Fruit fly (Drosophila melanogaster) whole organism, embryonic: ENCODE data around the gene ABCB7.

Source experiments
- CG10462 ChIP-seq: fragments of 200-800 bp; sonication (Bioruptor generic); optimal IDR thresholded peaks from 2 replicates; lab custom pipeline; 2016; ENCODE audit warnings: missing biosample characterization, missing genetic modification characterization
- CG11456 ChIP-seq: fragments of 200-800 bp; sonication (Bioruptor generic); IDR thresholded peaks from 3 replicates; pipeline ENCODE4 v1.3.6; 2022; ENCODE audit warnings: missing biosample characterization, missing genetic modification characterization
- CG11560 ChIP-seq: fragments of 200-800 bp; sonication (Bioruptor generic); IDR thresholded peaks from 3 replicates; pipeline ENCODE4 v1.3.6; 2022; ENCODE audit warnings: missing biosample characterization, missing genetic modification characterization
- CG12391 ChIP-seq: fragments of 200-800 bp; sonication (Bioruptor generic); optimal IDR thresholded peaks from 3 replicates; lab custom pipeline; 2018; ENCODE audit warnings: missing biosample characterization, mild to moderate bottlenecking, missing genetic modification characterization, moderate library complexity
- CG13287 ChIP-seq: fragments of 200-800 bp; sonication (Bioruptor generic); IDR thresholded peaks from 2 replicates; pipeline ENCODE4 v1.3.6; 2022; ENCODE audit warnings: missing biosample characterization, missing genetic modification characterization; ENCODE audit not compliant: partially characterized antibody
- CG14014 ChIP-seq: fragments of 200-800 bp; sonication (Bioruptor generic); IDR thresholded peaks from 2 replicates; pipeline ENCODE4 v1.3.6; 2022; ENCODE audit warnings: missing biosample characterization, missing genetic modification characterization
- CG15601 ChIP-seq: fragments of 200-800 bp; sonication (Bioruptor generic); optimal IDR thresholded peaks from 3 replicates; lab custom pipeline; 2019; ENCODE audit warnings: missing biosample characterization, mild to moderate bottlenecking, missing genetic modification characterization, moderate library complexity
- CG17359 ChIP-seq: fragments of 200-800 bp; sonication (Bioruptor generic); optimal IDR thresholded peaks from 3 replicates; lab custom pipeline; 2018; ENCODE audit warnings: missing biosample characterization, mild to moderate bottlenecking, missing genetic modification characterization, moderate library complexity
- CG17912 ChIP-seq: fragments of 200-800 bp; sonication (Bioruptor generic); optimal IDR thresholded peaks from 2 replicates; lab custom pipeline; 2018; ENCODE audit warnings: missing biosample characterization, mild to moderate bottlenecking, missing genetic modification characterization
- CG4854 ChIP-seq: fragments of 200-800 bp; sonication (Bioruptor generic); optimal IDR thresholded peaks from 2 replicates; lab custom pipeline; 2016; ENCODE audit warnings: missing biosample characterization, missing genetic modification characterization, inconsistent platforms
- CG6689 ChIP-seq: fragments of 200-800 bp; sonication (Bioruptor generic); IDR thresholded peaks from 2 replicates; pipeline ENCODE4 v1.3.6; 2022; ENCODE audit warnings: missing biosample characterization, missing genetic modification characterization
- CG6765 ChIP-seq: fragments of 200-800 bp; sonication (Bioruptor generic); optimal IDR thresholded peaks from 3 replicates; lab custom pipeline; 2017; ENCODE audit warnings: missing biosample characterization, mild to moderate bottlenecking, missing genetic modification characterization
- CG7987 ChIP-seq: fragments of 200-800 bp; sonication (Bioruptor generic); optimal IDR thresholded peaks from 2 replicates; lab custom pipeline; 2018; ENCODE audit warnings: missing biosample characterization, mild to moderate bottlenecking, missing genetic modification characterization, moderate library complexity
- CG8478 ChIP-seq: fragments of >200 bp; optimal IDR thresholded peaks from 2 replicates; lab custom pipeline; 2018
- CG9727 ChIP-seq: fragments of 200-800 bp; sonication (Bioruptor generic); optimal IDR thresholded peaks from 3 replicates; lab custom pipeline; 2017; ENCODE audit warnings: missing biosample characterization, mild to moderate bottlenecking, missing genetic modification characterization
- Dip3 ChIP-seq: fragments of 200-800 bp; sonication (Bioruptor generic); optimal IDR thresholded peaks from 3 replicates; lab custom pipeline; 2016; ENCODE audit warnings: missing biosample characterization, missing genetic modification characterization
- Doc3 ChIP-seq: fragments of 200-800 bp; sonication (Bioruptor generic); IDR thresholded peaks from 3 replicates; pipeline ENCODE4 v1.3.6; 2022; ENCODE audit warnings: missing biosample characterization, missing genetic modification characterization; ENCODE audit not compliant: partially characterized antibody
- E2f1 ChIP-seq: fragments of 200-800 bp; sonication (Bioruptor generic); IDR thresholded peaks from 2 replicates; pipeline ENCODE4 v1.3.6; 2022; ENCODE audit warnings: missing biosample characterization, missing genetic modification characterization
- HLH54F ChIP-seq: fragments of 200-800 bp; sonication (Bioruptor generic); optimal IDR thresholded peaks from 3 replicates; lab custom pipeline; 2016; ENCODE audit warnings: missing biosample characterization, missing genetic modification characterization
- Hr78 ChIP-seq, 2 experiments: fragments of 200-800 bp in 1 of 2; fragments of >200 bp in 1 of 2; sonication (Bioruptor generic) in 1 of 2; optimal IDR thresholded peaks; 2 replicates each; lab custom pipeline; 2017 to 2019; ENCODE audit warnings: missing biosample characterization in 2 of 2, missing genetic modification characterization in 2 of 2, mild to moderate bottlenecking in 1 of 2, moderate library complexity in 1 of 2
- Lim3 ChIP-seq: fragments of 200-800 bp; sonication (Bioruptor generic); IDR thresholded peaks from 2 replicates; pipeline ENCODE4 v1.3.6; 2022; ENCODE audit warnings: missing biosample characterization, missing genetic modification characterization
- Mad ChIP-seq: fragments of 200-800 bp; sonication (Bioruptor generic); optimal IDR thresholded peaks from 2 replicates; lab custom pipeline; 2016; ENCODE audit warnings: missing biosample characterization, missing genetic modification characterization
- Med ChIP-seq: fragments of 200-800 bp; sonication (Bioruptor generic); peaks from one replicate; lab custom pipeline; 2016; ENCODE audit warnings: missing biosample characterization, missing genetic modification characterization, mild to moderate bottlenecking, inconsistent platforms, moderate library complexity
- Nf-YA ChIP-seq: fragments of 200-800 bp; sonication (Bioruptor generic); IDR thresholded peaks from 2 replicates; pipeline ENCODE4 v1.3.6; 2022; ENCODE audit warnings: missing biosample characterization, missing genetic modification characterization
- Ptx1 ChIP-seq: fragments of 200-800 bp; sonication (Bioruptor generic); IDR thresholded peaks from 2 replicates; pipeline ENCODE4 v1.3.6; 2022; ENCODE audit warnings: missing biosample characterization, missing genetic modification characterization
- Sin3A ChIP-seq: fragments of >200 bp; optimal IDR thresholded peaks from 2 replicates; lab custom pipeline; 2018
- Sry-δ ChIP-seq: fragments of 200-800 bp; sonication (Bioruptor generic); optimal IDR thresholded peaks from 2 replicates; lab custom pipeline; 2016; ENCODE audit warnings: missing biosample characterization, missing genetic modification characterization
- Vsx1 ChIP-seq: fragments of 200-800 bp; sonication (Bioruptor generic); optimal IDR thresholded peaks from 2 replicates; lab custom pipeline; 2017; ENCODE audit warnings: missing biosample characterization, mild to moderate bottlenecking, missing genetic modification characterization, missing genetic modification reagents
- Xbp1 ChIP-seq: fragments of 200-800 bp; sonication (Bioruptor generic); optimal IDR thresholded peaks from 3 replicates; lab custom pipeline; 2016; ENCODE audit warnings: missing biosample characterization, mild to moderate bottlenecking, missing genetic modification characterization
- ato ChIP-seq: fragments of 200-800 bp; sonication (Bioruptor generic); IDR thresholded peaks from 2 replicates; pipeline ENCODE4 v1.3.6; 2022; ENCODE audit warnings: missing biosample characterization, missing genetic modification characterization; ENCODE audit not compliant: partially characterized antibody
- bsh ChIP-seq, 2 experiments: fragments of 200-800 bp; sonication (Bioruptor generic); optimal IDR thresholded peaks; 2 replicates each; lab custom pipeline; 2017 to 2018; ENCODE audit warnings: mild to moderate bottlenecking in 2 of 2, missing biosample characterization in 2 of 2, missing genetic modification characterization in 2 of 2, moderate library complexity in 1 of 2
- chn ChIP-seq: fragments of 200-800 bp; sonication (Bioruptor generic); optimal IDR thresholded peaks from 2 replicates; lab custom pipeline; 2016; ENCODE audit warnings: missing biosample characterization, missing genetic modification characterization
- ci ChIP-seq: fragments of 200-800 bp; sonication (Bioruptor generic); IDR thresholded peaks from 3 replicates; pipeline ENCODE4 v1.3.6; 2022; ENCODE audit warnings: missing biosample characterization, missing genetic modification characterization
- dan ChIP-seq: fragments of 200-800 bp; sonication (Bioruptor generic); IDR thresholded peaks from 2 replicates; pipeline ENCODE4 v1.3.6; 2022; ENCODE audit warnings: missing biosample characterization, missing genetic modification characterization
- dm ChIP-seq: fragments of 200-800 bp; sonication (Bioruptor generic); optimal IDR thresholded peaks from 3 replicates; lab custom pipeline; 2016; ENCODE audit warnings: missing biosample characterization, missing genetic modification characterization
- emc ChIP-seq: fragments of 200-800 bp; sonication (Bioruptor generic); optimal IDR thresholded peaks from 2 replicates; lab custom pipeline; 2016; ENCODE audit warnings: missing biosample characterization, missing genetic modification characterization
- ham ChIP-seq: fragments of 200-800 bp; sonication (Bioruptor generic); IDR thresholded peaks from 2 replicates; pipeline ENCODE4 v1.3.6; 2022; ENCODE audit warnings: missing biosample characterization, missing genetic modification characterization
- jigr1 ChIP-seq: fragments of 200-800 bp; sonication (Bioruptor generic); IDR thresholded peaks from 3 replicates; pipeline ENCODE4 v1.3.6; 2022; ENCODE audit warnings: missing biosample characterization, missing genetic modification characterization
- lov ChIP-seq, 2 experiments: fragments of 200-800 bp in 1 of 2; fragments of >200 bp in 1 of 2; sonication (Bioruptor generic) in 1 of 2; IDR thresholded peaks in 1 of 2; optimal IDR thresholded peaks in 1 of 2; 2 replicates in 1 of 2; 3 replicates in 1 of 2; pipeline versions ENCODE4 v1.3.6 to Lab custom; 2017 to 2022; ENCODE audit warnings: missing biosample characterization in 1 of 2, missing genetic modification characterization in 1 of 2
- p53 ChIP-seq: fragments of 200-800 bp; sonication (Bioruptor generic); optimal IDR thresholded peaks from 2 replicates; lab custom pipeline; 2016; ENCODE audit warnings: missing biosample characterization, missing genetic modification characterization
- sima ChIP-seq: fragments of 200-800 bp; sonication (Bioruptor generic); optimal IDR thresholded peaks from 2 replicates; lab custom pipeline; 2016; ENCODE audit warnings: missing biosample characterization, missing genetic modification characterization
- slbo ChIP-seq: fragments of 200-800 bp; sonication (Bioruptor generic); IDR thresholded peaks from 2 replicates; pipeline ENCODE4 v1.3.6; 2022; ENCODE audit warnings: missing biosample characterization, missing genetic modification characterization
- slou ChIP-seq: fragments of 200-800 bp; sonication (Bioruptor generic); optimal IDR thresholded peaks from 3 replicates; lab custom pipeline; 2016; ENCODE audit warnings: missing biosample characterization, missing genetic modification characterization
- sug ChIP-seq: fragments of 200-800 bp; optimal IDR thresholded peaks from 2 replicates; lab custom pipeline; 2019; ENCODE audit warnings: missing biosample characterization, mild to moderate bottlenecking, missing genetic modification characterization, moderate library complexity
- tin ChIP-seq: fragments of 200-800 bp; sonication (Bioruptor generic); optimal IDR thresholded peaks from 3 replicates; lab custom pipeline; 2016; ENCODE audit warnings: missing biosample characterization, missing genetic modification characterization
- tio ChIP-seq: fragments of 200-800 bp; sonication (Bioruptor generic); optimal IDR thresholded peaks from 2 replicates; lab custom pipeline; 2017; ENCODE audit warnings: missing biosample characterization, missing genetic modification characterization, inconsistent platforms
- ttk ChIP-seq: fragments of 200-800 bp; sonication (Bioruptor generic); IDR thresholded peaks from 2 replicates; pipeline ENCODE4 v2.1.2; 2022; ENCODE audit warnings: missing biosample characterization, missing genetic modification characterization
- tup ChIP-seq: fragments of 200-800 bp; sonication (Bioruptor generic); optimal IDR thresholded peaks from 2 replicates; lab custom pipeline; 2016; ENCODE audit warnings: missing biosample characterization, mild to moderate bottlenecking, missing genetic modification characterization, moderate library complexity
- tx ChIP-seq: fragments of 200-800 bp; sonication (Bioruptor generic); optimal IDR thresholded peaks from 2 replicates; lab custom pipeline; 2016; ENCODE audit warnings: missing biosample characterization, missing genetic modification characterization

The ABCB7 gene

DNA sequence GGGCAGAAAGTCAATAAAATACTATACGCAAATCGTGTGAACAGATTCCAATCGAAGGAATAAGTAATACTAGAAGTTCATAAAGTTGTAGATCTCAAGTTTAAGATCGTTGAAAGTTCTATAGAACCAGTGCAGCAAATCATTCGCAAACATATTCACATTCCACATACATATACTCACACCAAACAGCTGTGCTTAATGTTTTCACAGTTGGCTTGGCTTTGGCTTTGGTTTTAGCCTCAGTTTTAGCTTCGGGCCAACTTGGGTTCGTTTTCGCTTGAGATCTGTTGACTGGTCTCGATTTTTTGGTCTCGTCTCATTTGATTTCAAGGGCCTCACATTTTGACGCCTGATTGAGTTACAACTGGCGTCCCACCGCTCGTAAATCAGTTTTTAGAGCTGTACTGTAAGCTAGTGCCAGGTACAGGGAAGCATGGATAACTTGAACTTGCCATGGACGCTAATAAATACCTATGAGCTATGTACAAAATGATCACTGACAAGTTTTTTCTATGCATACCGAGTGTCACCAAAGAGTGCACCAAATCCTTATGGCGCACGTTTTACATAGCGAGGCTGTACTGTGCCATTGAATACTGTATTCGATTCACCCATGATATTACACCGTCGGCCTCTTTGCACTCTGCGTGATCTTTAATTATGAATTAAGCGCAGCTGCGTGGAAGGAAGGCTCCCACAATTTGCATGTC lies 30.9 kb upstream of the ABCB7 start (continued):
- TF ChIP-seq lov (optimal IDR thresholded peaks at IDR 0.05; lab: Kevin White, UChicago): no peak
- TF ChIP-seq lov (GFP tag; IDR thresholded peaks at IDR 0.05; lab: Robert Waterston, UW): peak; percentile 78; the same call in 2 of the 3 replicates
- TF ChIP-seq ci: peak; percentile 83
- TF ChIP-seq Doc3 (GFP tag; lab: Robert Waterston, UW): 0 out of 3 replicates have a peak, but pooled peaks have one; percentile 26
- TF ChIP-seq p53 (GFP tag; lab: Kevin White, UChicago): no peak
- peak; percentile 60 for TF ChIP-seq Mad (GFP tag; lab: Kevin White, UChicago)
- peak; percentile 76 for TF ChIP-seq Dip3 (GFP tag; lab: Kevin White, UChicago)
- no peak for TF ChIP-seq CG8478 (lab: Kevin White, UChicago)
- TF ChIP-seq Med (GFP tag; lab: Kevin White, UChicago): peak; percentile 99
- TF ChIP-seq CG6689 (GFP tag; lab: Robert Waterston, UW): peak; percentile 87
- peak; percentile 90 for TF ChIP-seq tin (GFP tag; lab: Kevin White, UChicago)
- TF ChIP-seq ham (GFP tag; lab: Robert Waterston, UW): peak; percentile 57; the same call in 1 of the 2 replicates
- TF ChIP-seq emc (GFP tag; lab: Kevin White, UChicago): peak; percentile 65
- peak; percentile 64 for TF ChIP-seq slou
- TF ChIP-seq Sry-δ (GFP tag; lab: Kevin White, UChicago): peak; percentile 48
- TF ChIP-seq CG13287 (GFP tag; lab: Robert Waterston, UW): no peak
- peak; percentile 69 for TF ChIP-seq CG9727 (GFP tag; lab: Kevin White, UChicago)
- TF ChIP-seq chn (GFP tag; lab: Kevin White, UChicago): peak; percentile 56
- TF ChIP-seq CG15601 (tag; lab: Kevin White, UChicago): peak; percentile 12
- peak; percentile 47 for TF ChIP-seq CG7987 (GFP tag; lab: Kevin White, UChicago)
- peak; percentile 64 for TF ChIP-seq dan (GFP tag; lab: Robert Waterston, UW)
- TF ChIP-seq Lim3 (GFP tag; lab: Robert Waterston, UW): peak; percentile 48; the same call in 1 of the 2 replicates
- TF ChIP-seq HLH54F (GFP tag; lab: Kevin White, UChicago): peak; percentile 80
- TF ChIP-seq Sin3A (lab: Kevin White, UChicago): no peak
- peak; percentile 86 for TF ChIP-seq CG17359 (tag; lab: Kevin White, UChicago)
- TF ChIP-seq tup (GFP tag; lab: Kevin White, UChicago): peak; percentile 44
- TF ChIP-seq CG12391 (tag; lab: Kevin White, UChicago): peak; percentile 62
- no peak for TF ChIP-seq ato (GFP tag; lab: Robert Waterston, UW)
- TF ChIP-seq CG11456 (GFP tag; lab: Robert Waterston, UW): peak; percentile 91
- peak; percentile 60 for TF ChIP-seq sima (GFP tag; lab: Kevin White, UChicago)
- peak; percentile 77 for TF ChIP-seq tx
- TF ChIP-seq dm: peak; percentile 34
- TF ChIP-seq CG11560 (tag; lab: Robert Waterston, UW): peak; percentile 76
- TF ChIP-seq jigr1 (GFP tag; lab: Robert Waterston, UW): peak; percentile 65; the same call in 2 of the 3 replicates
- TF ChIP-seq Nf-YA (GFP tag; lab: Robert Waterston, UW): peak; percentile 73
- TF ChIP-seq Hr78 (GFP tag; optimal IDR thresholded peaks at IDR 0.05; lab: Kevin White, UChicago): peak in 1 of 2 experiments; percentile 7
- TF ChIP-seq E2f1 (GFP tag; lab: Robert Waterston, UW): peak; percentile 82
- TF ChIP-seq Xbp1: peak; percentile 84
- TF ChIP-seq CG6765: peak; percentile 76
- TF ChIP-seq ttk (GFP tag; lab: Robert Waterston, UW): peak; percentile 82
- peak; percentile 62 for TF ChIP-seq sug
- peak; percentile 95 for TF ChIP-seq slbo (GFP tag; lab: Robert Waterston, UW)
- peak; percentile 92 for TF ChIP-seq Ptx1
- TF ChIP-seq bsh (GFP tag; optimal IDR thresholded peaks at IDR 0.05; lab: Kevin White, UChicago): peak; percentile 43 to 65
- TF ChIP-seq CG10462 (GFP tag; lab: Kevin White, UChicago): peak; percentile 45
- no peak for TF ChIP-seq CG17912 (GFP tag; lab: Kevin White, UChicago)
- peak; percentile 79 for TF ChIP-seq CG4854 (GFP tag; lab: Kevin White, UChicago)
- peak; percentile 51 for TF ChIP-seq tio
- peak; percentile 94 for TF ChIP-seq CG14014
- TF ChIP-seq Vsx1: peak; percentile 43
